Worm (Caenorhabditis elegans) whole organism, L2 larva: ENCODE data around the gene srh-21.

Source experiments
- C34F6.9 ChIP-seq: fragments of 150-350 bp; optimal IDR thresholded peaks from 2 replicates; lab custom pipeline; 2014; ENCODE audit warnings: missing biosample characterization, missing genetic modification characterization
- F13H6.1 ChIP-seq: sonication (generic microtip); optimal IDR thresholded peaks from 2 replicates; lab custom pipeline; 2016; ENCODE audit warnings: missing genetic modification characterization, missing compliant biosample characterization
- R02D3.7 ChIP-seq: fragments of 150-350 bp; optimal IDR thresholded peaks from 2 replicates; lab custom pipeline; 2014; ENCODE audit warnings: missing biosample characterization, missing genetic modification characterization
- Y55F3AM.14 ChIP-seq: fragments of 200-800 bp; sonication (Bioruptor generic); optimal IDR thresholded peaks from 2 replicates; lab custom pipeline; 2018; ENCODE audit warnings: mild to moderate bottlenecking, missing genetic modification characterization, missing compliant biosample characterization
- ZK546.5 ChIP-seq: sonication (generic microtip); optimal IDR thresholded peaks from 2 replicates; lab custom pipeline; 2017; ENCODE audit warnings: missing biosample characterization, missing genetic modification characterization
- alr-1 ChIP-seq: fragments of 150-350 bp; optimal IDR thresholded peaks from 2 replicates; lab custom pipeline; 2014; ENCODE audit warnings: missing biosample characterization, missing genetic modification characterization
- aly-2 ChIP-seq: fragments of 150-350 bp; optimal IDR thresholded peaks from 2 replicates; lab custom pipeline; 2014; ENCODE audit warnings: missing biosample characterization, missing genetic modification characterization
- ceh-16 ChIP-seq: fragments of 150-350 bp; optimal IDR thresholded peaks from 2 replicates; lab custom pipeline; 2014; ENCODE audit warnings: missing biosample characterization, missing genetic modification characterization
- ceh-82 ChIP-seq: fragments of 150-350 bp; optimal IDR thresholded peaks from 2 replicates; lab custom pipeline; 2014; ENCODE audit warnings: missing biosample characterization, missing genetic modification characterization
- crh-2 ChIP-seq: sonication (generic microtip); optimal IDR thresholded peaks from 2 replicates; lab custom pipeline; 2017; ENCODE audit warnings: missing biosample characterization, missing genetic modification characterization
- dmd-4 ChIP-seq: sonication (generic microtip); optimal IDR thresholded peaks from 2 replicates; lab custom pipeline; 2017; ENCODE audit warnings: missing biosample characterization, missing genetic modification characterization
- egl-27 ChIP-seq: sonication (generic microtip); optimal IDR thresholded peaks from 3 replicates; lab custom pipeline; 2017; ENCODE audit warnings: missing biosample characterization, missing genetic modification reagents, missing genetic modification characterization
- elt-3 ChIP-seq: sonication (generic microtip); optimal IDR thresholded peaks from 2 replicates; lab custom pipeline; 2017; ENCODE audit warnings: missing biosample characterization, missing genetic modification characterization
- fos-1 ChIP-seq: fragments of 150-350 bp; optimal IDR thresholded peaks from 2 replicates; lab custom pipeline; 2014; ENCODE audit warnings: missing biosample characterization, missing genetic modification characterization
- gmeb-1 ChIP-seq: fragments of 150-350 bp; optimal IDR thresholded peaks from 2 replicates; lab custom pipeline; 2014; ENCODE audit warnings: missing biosample characterization, missing genetic modification characterization
- lin-13 ChIP-seq: fragments of 150-350 bp; optimal IDR thresholded peaks from 2 replicates; lab custom pipeline; 2014; ENCODE audit warnings: missing biosample characterization, missing genetic modification reagents, missing genetic modification characterization
- lin-39 ChIP-seq: fragments of 150-350 bp; optimal IDR thresholded peaks from 2 replicates; lab custom pipeline; 2014; ENCODE audit warnings: missing biosample characterization, missing genetic modification reagents, missing genetic modification characterization
- mab-5 ChIP-seq: fragments of 150-350 bp; optimal IDR thresholded peaks from 2 replicates; lab custom pipeline; 2014; ENCODE audit warnings: missing biosample characterization, missing genetic modification characterization
- mbf-1 ChIP-seq: sonication (generic microtip); optimal IDR thresholded peaks from 2 replicates; lab custom pipeline; 2017; ENCODE audit warnings: missing biosample characterization, missing genetic modification characterization
- mdl-1 ChIP-seq, 2 experiments: fragments of 150-350 bp in 1 of 2; sonication (generic microtip) in 1 of 2; optimal IDR thresholded peaks; 2 replicates each; lab custom pipeline; 2017; ENCODE audit warnings: missing biosample characterization in 2 of 2, missing genetic modification characterization in 2 of 2
- nhr-10 ChIP-seq: sonication (generic microtip); optimal IDR thresholded peaks from 2 replicates; lab custom pipeline; 2017; ENCODE audit warnings: missing biosample characterization, missing genetic modification characterization
- nhr-11 ChIP-seq: fragments of 150-350 bp; optimal IDR thresholded peaks from 2 replicates; lab custom pipeline; 2014; ENCODE audit warnings: missing biosample characterization, missing genetic modification characterization
- nhr-129 ChIP-seq: fragments of 150-350 bp; optimal IDR thresholded peaks from 2 replicates; lab custom pipeline; 2014; ENCODE audit warnings: missing biosample characterization, missing genetic modification characterization
- nhr-23 ChIP-seq: fragments of 150-350 bp; optimal IDR thresholded peaks from 2 replicates; lab custom pipeline; 2014; ENCODE audit warnings: missing biosample characterization, missing genetic modification reagents, missing genetic modification characterization
- nhr-25 ChIP-seq: fragments of 150-350 bp; sonication (generic microtip); optimal IDR thresholded peaks from 3 replicates; lab custom pipeline; 2014; ENCODE audit warnings: missing biosample characterization, missing genetic modification characterization
- nhr-77 ChIP-seq: fragments of 150-350 bp; optimal IDR thresholded peaks from 2 replicates; lab custom pipeline; 2014; ENCODE audit warnings: missing biosample characterization, missing genetic modification characterization
- sem-4 ChIP-seq: fragments of 150-350 bp; optimal IDR thresholded peaks from 2 replicates; lab custom pipeline; 2014; ENCODE audit warnings: missing biosample characterization, missing genetic modification reagents, missing genetic modification characterization
- skn-1 ChIP-seq: sonication (generic microtip); optimal IDR thresholded peaks from 2 replicates; lab custom pipeline; 2017; ENCODE audit warnings: missing biosample characterization, missing genetic modification characterization
- sma-3 ChIP-seq: sonication (generic microtip); optimal IDR thresholded peaks from 2 replicates; lab custom pipeline; 2016; ENCODE audit warnings: missing genetic modification reagents, missing genetic modification characterization, missing compliant biosample characterization
- sma-9 ChIP-seq, 2 experiments: fragments of 150-350 bp in 1 of 2; sonication (generic microtip) in 1 of 2; optimal IDR thresholded peaks; 2 replicates each; lab custom pipeline; 2014 to 2016; ENCODE audit warnings: missing genetic modification characterization in 2 of 2, mild to moderate bottlenecking in 1 of 2, missing biosample characterization in 1 of 2, missing compliant biosample characterization in 1 of 2, missing genetic modification reagents in 1 of 2, moderate library complexity in 1 of 2
- snpc-4 ChIP-seq: fragments of 150-350 bp; optimal IDR thresholded peaks from 2 replicates; lab custom pipeline; 2014; ENCODE audit warnings: missing biosample characterization, missing genetic modification characterization
- unc-55 ChIP-seq: fragments of 150-350 bp; sonication (generic microtip); optimal IDR thresholded peaks from 3 replicates; lab custom pipeline; 2014; ENCODE audit warnings: missing biosample characterization, missing genetic modification reagents, missing genetic modification characterization
- unc-62 ChIP-seq: fragments of 150-350 bp; optimal IDR thresholded peaks from 2 replicates; lab custom pipeline; 2014; ENCODE audit warnings: missing biosample characterization, missing genetic modification reagents, missing genetic modification characterization
- ztf-1 ChIP-seq: fragments of 200-800 bp; sonication (Bioruptor generic); conservative IDR thresholded peaks from 2 replicates; pipeline ENCODE4 v1.3.6; 2022; ENCODE audit warnings: missing genetic modification characterization, missing compliant biosample characterization
- ztf-11 ChIP-seq: sonication (generic microtip); optimal IDR thresholded peaks from 2 replicates; lab custom pipeline; 2017; ENCODE audit warnings: missing biosample characterization, missing genetic modification characterization
- ztf-4 ChIP-seq: fragments of 150-350 bp; optimal IDR thresholded peaks from 2 replicates; lab custom pipeline; 2014; ENCODE audit warnings: missing biosample characterization, missing genetic modification characterization

srh-21 gene

DNA sequence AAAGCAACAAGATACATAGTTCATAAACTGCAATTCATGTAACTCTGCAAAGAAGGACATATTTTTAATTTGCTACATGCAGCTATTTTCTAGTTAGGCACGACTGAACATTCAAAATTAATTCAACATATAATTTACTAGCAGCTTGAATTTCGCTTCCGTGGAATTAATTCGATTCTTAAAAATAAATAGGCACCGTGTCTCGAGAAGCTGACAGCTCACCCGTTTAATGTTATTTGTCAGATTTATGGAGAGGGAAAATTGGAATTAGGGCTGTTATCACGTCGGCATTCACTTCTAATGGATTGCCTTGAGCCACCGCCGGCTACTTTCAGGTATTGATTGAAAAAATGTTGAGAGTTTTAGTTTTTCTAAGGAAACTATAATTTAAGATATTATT lies at the start of gene srh-21:
Gene srh-21 (plus strand): TSS at position 301 of the 400 bp plus-strand sequence.
- no peak for TF ChIP-seq nhr-23 (tag; lab: Kevin White, UChicago)
- TF ChIP-seq nhr-129 (tag; lab: Kevin White, UChicago): no peak
- no peak for TF ChIP-seq skn-1 (tag; lab: Kevin White, UChicago)
- TF ChIP-seq elt-3: no peak
- no peak for TF ChIP-seq alr-1 (tag; lab: Kevin White, UChicago)
- TF ChIP-seq fos-1 (tag; lab: Kevin White, UChicago): no peak
- no peak for TF ChIP-seq mbf-1 (tag; lab: Kevin White, UChicago)
- no peak for TF ChIP-seq nhr-11 (tag; lab: Kevin White, UChicago)
- TF ChIP-seq R02D3.7 (tag; lab: Kevin White, UChicago): no peak
- TF ChIP-seq lin-39: no peak
- no peak for TF ChIP-seq C34F6.9 (tag; lab: Kevin White, UChicago)
- TF ChIP-seq ceh-82: no peak
- no peak for TF ChIP-seq egl-27 (tag; lab: Kevin White, UChicago)

DNA sequence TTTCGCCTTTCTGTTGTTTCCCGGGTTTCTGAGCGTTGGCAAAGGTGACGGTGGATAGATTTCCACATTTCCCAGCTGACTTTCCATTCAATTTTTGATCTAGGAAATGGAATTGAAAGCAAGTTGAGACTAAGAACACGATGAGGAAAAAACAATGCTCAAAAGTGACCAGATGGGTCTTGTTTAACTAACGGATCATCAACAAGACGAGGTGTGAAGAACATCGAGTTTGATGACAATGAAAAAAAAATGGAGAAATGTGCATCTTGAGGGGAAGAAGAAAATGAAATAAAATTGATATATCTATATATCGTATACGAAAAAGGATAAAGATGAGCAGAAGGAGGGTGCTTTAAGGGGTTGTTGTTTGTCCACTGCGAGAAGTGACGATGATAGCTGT lies 48.9 kb upstream of the srh-21 start, which contains the start of gene T19H12.6:
Gene T19H12.6 (minus strand): TSS at position 101 of the 400 bp plus-strand sequence.
- no peak for TF ChIP-seq ceh-16 (tag; lab: Kevin White, UChicago)
- TF ChIP-seq lin-39: no peak
- TF ChIP-seq C34F6.9 (tag; lab: Kevin White, UChicago): no peak
- no peak for TF ChIP-seq snpc-4
- no peak for TF ChIP-seq fos-1 (tag; lab: Kevin White, UChicago)
- TF ChIP-seq sma-9 (GFP tag; optimal IDR thresholded peaks at IDR 0.05; lab: Kevin White, UChicago): no peak
- TF ChIP-seq sma-9 (tag; optimal IDR thresholded peaks at IDR 0.05; lab: Kevin White, UChicago): no peak
- no peak for TF ChIP-seq alr-1 (tag; lab: Kevin White, UChicago)
- no peak for TF ChIP-seq R02D3.7 (tag; lab: Kevin White, UChicago)
- TF ChIP-seq mab-5 (tag; lab: Kevin White, UChicago): no peak
- TF ChIP-seq nhr-129 (tag; lab: Kevin White, UChicago): no peak
- TF ChIP-seq ztf-11: no peak
- no peak for TF ChIP-seq sem-4 (tag; lab: Kevin White, UChicago)
- no peak for TF ChIP-seq nhr-77 (tag; lab: Kevin White, UChicago)

DNA sequence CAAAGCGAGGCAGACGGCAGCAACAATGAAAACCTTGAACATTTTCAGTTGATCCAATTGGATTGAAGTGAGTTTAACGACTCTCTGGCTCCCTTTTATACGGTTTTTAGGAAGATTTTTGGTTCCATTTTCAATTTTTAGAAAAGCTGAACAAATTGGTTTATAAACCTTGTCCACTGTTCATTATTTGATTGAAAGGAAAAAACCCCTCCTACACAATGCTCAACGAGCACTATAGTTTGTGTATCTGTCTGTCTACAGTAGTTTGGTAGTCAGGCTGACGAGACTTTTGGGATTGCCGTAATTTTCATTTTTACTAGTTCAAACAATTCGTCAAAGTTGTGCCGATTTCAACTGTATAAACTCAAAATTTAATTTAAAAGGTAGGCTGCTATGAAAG lies 47.2 kb upstream of the srh-21 start, which contains the start of gene T19H12.15:
Gene T19H12.15 (minus strand): TSS at position 101 of the 400 bp plus-strand sequence.
- no peak for TF ChIP-seq unc-55 (GFP tag; lab: Kevin White, UChicago)

DNA sequence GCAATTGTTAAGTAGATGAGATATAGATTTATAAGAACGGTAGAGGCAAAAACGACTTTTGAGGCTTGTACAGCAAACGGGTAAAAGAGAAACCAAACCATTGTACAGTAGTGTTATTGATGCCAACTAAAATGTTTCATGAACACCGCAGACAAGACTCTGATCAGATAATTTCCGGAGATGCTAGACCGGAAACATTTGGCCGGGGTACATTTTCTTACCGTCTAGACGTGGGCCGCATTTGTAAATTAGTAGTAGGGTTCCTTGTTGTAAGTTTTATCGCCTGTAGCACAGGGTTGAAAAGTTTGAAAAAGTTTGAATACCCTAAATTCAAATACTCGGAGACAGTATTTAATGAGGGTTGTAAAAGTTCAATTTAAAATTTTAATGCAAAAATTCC lies 45.1 kb upstream of the srh-21 start, which contains the start of gene str-32:
Gene str-32 (minus strand): TSS at position 101 of the 400 bp plus-strand sequence.
- TF ChIP-seq mbf-1 (tag; lab: Kevin White, UChicago) (no peak), nhr-25 (tag; lab: Kevin White, UChicago) (no peak), lin-39 (no peak), crh-2 (no peak), gmeb-1 (no peak)

DNA sequence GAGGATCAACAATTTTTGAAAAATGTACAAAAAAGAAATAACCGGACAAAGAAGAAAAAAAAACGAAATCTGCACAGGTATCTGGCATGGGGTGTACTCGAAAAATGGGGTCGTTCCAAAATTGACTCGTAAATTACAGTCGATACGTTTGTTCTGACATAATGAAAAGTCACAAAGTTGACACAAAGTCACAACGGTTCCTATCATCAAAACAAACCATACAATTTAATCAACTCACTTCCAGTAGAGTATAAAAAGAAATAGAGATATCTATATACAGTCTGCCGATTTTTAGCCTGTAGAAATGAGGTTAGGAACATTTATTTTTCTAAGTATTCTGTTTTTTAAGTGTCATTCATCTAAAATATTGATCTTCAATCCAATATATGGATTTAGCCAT lies 42.0 kb upstream of the srh-21 start, which contains the start of gene T19H12.12:
Gene T19H12.12 (plus strand): TSS at position 301 of the 400 bp plus-strand sequence.
- no peak for TF ChIP-seq mdl-1 (tag; optimal IDR thresholded peaks at IDR 0.05; lab: Kevin White, UChicago)
- no peak for TF ChIP-seq R02D3.7 (tag; lab: Kevin White, UChicago)
- no peak for TF ChIP-seq aly-2
- no peak for TF ChIP-seq nhr-11 (tag; lab: Kevin White, UChicago)
- no peak for TF ChIP-seq nhr-129 (tag; lab: Kevin White, UChicago)
- TF ChIP-seq alr-1 (tag; lab: Kevin White, UChicago): no peak
- no peak for TF ChIP-seq elt-3
- TF ChIP-seq mbf-1 (tag; lab: Kevin White, UChicago): no peak
- no peak for TF ChIP-seq sem-4 (tag; lab: Kevin White, UChicago)
- TF ChIP-seq nhr-77 (tag; lab: Kevin White, UChicago): no peak
- no peak for TF ChIP-seq ztf-4 (tag; lab: Kevin White, UChicago)

DNA sequence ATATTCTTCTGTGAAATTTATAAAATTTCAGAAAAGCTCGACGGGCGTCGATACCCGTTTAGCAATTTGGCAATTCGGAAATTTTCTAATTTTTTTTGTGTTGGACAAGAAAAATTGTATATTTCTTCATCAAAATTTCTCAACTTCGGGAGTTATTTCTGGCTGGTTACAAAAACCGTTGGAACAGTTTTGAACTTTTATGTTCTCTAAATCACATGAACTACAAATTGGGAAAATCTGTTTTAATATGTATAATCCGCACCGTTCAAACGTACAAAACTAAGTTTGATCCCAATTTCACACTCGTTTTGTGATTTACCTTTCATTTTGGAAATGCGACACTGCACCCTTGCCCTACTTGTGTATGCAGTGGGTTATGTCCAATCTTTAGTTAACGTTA lies 41.1 kb upstream of the srh-21 start, which contains the start of gene T19H12.3:
Gene T19H12.3 (plus strand): TSS at position 301 of the 400 bp plus-strand sequence.
- no peak for TF ChIP-seq nhr-10 (tag; lab: Kevin White, UChicago)
- TF ChIP-seq mab-5 (tag; lab: Kevin White, UChicago): no peak

DNA sequence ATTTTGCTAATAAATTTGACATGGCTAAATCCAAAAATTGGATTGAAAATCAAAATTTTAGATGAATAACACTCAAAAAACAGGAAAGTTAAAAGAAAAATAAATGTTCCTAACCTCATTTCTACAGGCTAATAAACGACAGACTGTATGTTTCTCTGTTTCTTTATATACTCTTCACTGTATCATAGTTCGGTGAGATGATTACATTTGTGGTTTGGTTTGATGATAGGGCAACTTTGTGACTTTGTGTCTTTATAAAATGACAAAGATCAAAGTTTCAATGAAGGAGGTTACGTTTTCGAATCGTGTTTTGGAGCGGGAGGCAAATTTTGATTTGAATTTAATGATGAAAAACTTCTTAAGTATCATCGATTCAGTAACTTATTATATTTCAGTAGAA lies 37.0 kb upstream of the srh-21 start, which contains the start of gene ugt-12:
Gene ugt-12 (minus strand): TSS at position 153 of the 400 bp plus-strand sequence.
- TF ChIP-seq elt-3: no peak
- peak; percentile 8 for TF ChIP-seq sma-3 (GFP tag; lab: Kevin White, UChicago)
- TF ChIP-seq Y55F3AM.14 (GFP tag; lab: Kevin White, UChicago): no peak
- TF ChIP-seq nhr-23 (tag; lab: Kevin White, UChicago): no peak
- no peak for TF ChIP-seq ZK546.5
- TF ChIP-seq R02D3.7 (tag; lab: Kevin White, UChicago): no peak
- TF ChIP-seq egl-27 (tag; lab: Kevin White, UChicago): no peak
- no peak for TF ChIP-seq C34F6.9 (tag; lab: Kevin White, UChicago)
- TF ChIP-seq dmd-4 (tag; lab: Kevin White, UChicago): no peak
- no peak for TF ChIP-seq unc-62 (GFP tag; lab: Kevin White, UChicago)
- peak; percentile 38 for TF ChIP-seq crh-2
- no peak for TF ChIP-seq nhr-11 (tag; lab: Kevin White, UChicago)
- no peak for TF ChIP-seq F13H6.1
- TF ChIP-seq nhr-77 (tag; lab: Kevin White, UChicago): no peak
- no peak for TF ChIP-seq aly-2
- no peak for TF ChIP-seq mbf-1 (tag; lab: Kevin White, UChicago)
- no peak for TF ChIP-seq ztf-1 (GFP tag; lab: Robert Waterston, UW)
- no peak for TF ChIP-seq ceh-82
- no peak for TF ChIP-seq skn-1 (tag; lab: Kevin White, UChicago)
- TF ChIP-seq ztf-11: no peak
- no peak for TF ChIP-seq mab-5 (tag; lab: Kevin White, UChicago)
- no peak for TF ChIP-seq unc-55 (GFP tag; lab: Kevin White, UChicago)
- TF ChIP-seq lin-13 (GFP tag; lab: Kevin White, UChicago): no peak
